Fruit fly (Drosophila melanogaster) whole organism, wandering third instar larva: ENCODE data around the gene aub.

Experiments used
- CrebA ChIP-seq: fragments of 200-800 bp; sonication (Bioruptor generic); optimal IDR thresholded peaks from 2 replicates; lab custom pipeline; 2016; ENCODE audit warnings: missing biosample characterization, mild to moderate bottlenecking, missing genetic modification characterization, borderline replicate concordance
- Dfd ChIP-seq: fragments of >200 bp; optimal IDR thresholded peaks from 2 replicates; lab custom pipeline; 2017; ENCODE audit warnings: missing biosample characterization, missing genetic modification characterization
- GATAd ChIP-seq: sonication (Bioruptor generic); optimal IDR thresholded peaks from 2 replicates; lab custom pipeline; 2016; ENCODE audit warnings: missing biosample characterization, missing genetic modification characterization
- Hr83 ChIP-seq: fragments of 200-300 bp; sonication (Bioruptor generic); optimal IDR thresholded peaks from 2 replicates; lab custom pipeline; 2016; ENCODE audit warnings: missing biosample characterization, mild to moderate bottlenecking, missing genetic modification characterization, moderate library complexity; ENCODE audit not compliant: poor library complexity, severe bottlenecking
- Mio ChIP-seq: sonication (Bioruptor generic); optimal IDR thresholded peaks from 2 replicates; lab custom pipeline; 2016; ENCODE audit warnings: missing biosample characterization, missing genetic modification characterization
- Myc ChIP-seq: fragments of >200 bp; optimal IDR thresholded peaks from 2 replicates; lab custom pipeline; 2017
- dl ChIP-seq, 2 experiments: fragments of 175-275, 200-275 bp in 1 of 2; fragments of 200-275 bp in 1 of 2; sonication (Bioruptor generic); optimal IDR thresholded peaks; lab custom pipeline; 2018; ENCODE audit warnings: mild to moderate bottlenecking in 2 of 2, missing biosample characterization in 2 of 2, missing genetic modification characterization in 2 of 2, moderate library complexity in 2 of 2; ENCODE audit not compliant: partially characterized antibody in 2 of 2, insufficient read depth in 1 of 2
- sage ChIP-seq: fragments of 200-800 bp; sonication (Bioruptor generic); optimal IDR thresholded peaks from 2 replicates; lab custom pipeline; 2016; ENCODE audit warnings: missing biosample characterization, mild to moderate bottlenecking, missing genetic modification characterization
- usp ChIP-seq: fragments of >200 bp; optimal IDR thresholded peaks from 2 replicates; lab custom pipeline; 2017; ENCODE audit warnings: missing biosample characterization, missing genetic modification characterization

dm6 chr2L:11027213-11027612 lies 25.9 kb upstream of the aub start:
- TF ChIP-seq dl (GFP tag; optimal IDR thresholded peaks at IDR 0.05; lab: Kevin White, UChicago; ENCODE audit: insufficient read depth in 1 of 2, partially characterized antibody in 2 of 2) = no peak
- TF ChIP-seq CrebA (GFP tag; lab: Kevin White, UChicago) = no peak
- TF ChIP-seq sage (GFP tag; lab: Kevin White, UChicago) = no peak
- no peak for TF ChIP-seq Dfd (GFP tag; lab: Kevin White, UChicago)
- no peak for TF ChIP-seq Mio (GFP tag; lab: Kevin White, UChicago)
- TF ChIP-seq Myc (lab: Kevin White, UChicago) = no peak
- TF ChIP-seq Hr83 (GFP tag; lab: Kevin White, UChicago) = no peak
- TF ChIP-seq GATAd (GFP tag; lab: Kevin White, UChicago) = no peak
- no peak for TF ChIP-seq usp (GFP tag; lab: Kevin White, UChicago)
